Worm (Caenorhabditis elegans) whole organism, L1 larva: ENCODE results near the gene R11G10.3.
A peak's percentile ranks its signal among the peaks of the same experiment; 100 is the strongest.

Experiments
- C04F5.9 ChIP-seq: sonication (generic microtip); optimal IDR thresholded peaks from 2 replicates; lab custom pipeline; 2016; ENCODE audit warnings: missing genetic modification characterization, missing compliant biosample characterization
- C16A3.4 ChIP-seq: fragments of 150-350 bp; optimal IDR thresholded peaks from 2 replicates; lab custom pipeline; 2014; ENCODE audit warnings: missing biosample characterization, missing genetic modification characterization
- C34B4.2 ChIP-seq: sonication (generic microtip); optimal IDR thresholded peaks from 2 replicates; lab custom pipeline; 2017; ENCODE audit warnings: mild to moderate bottlenecking, missing genetic modification characterization, missing compliant biosample characterization
- F16B12.6 ChIP-seq: fragments of 150-350 bp; optimal IDR thresholded peaks from 2 replicates; lab custom pipeline; 2014; ENCODE audit warnings: missing biosample characterization, missing genetic modification characterization
- Y116A8C.19 ChIP-seq: sonication (generic microtip); optimal IDR thresholded peaks from 2 replicates; lab custom pipeline; 2016; ENCODE audit warnings: missing compliant biosample characterization, missing genetic modification characterization, borderline replicate concordance
- aha-1 ChIP-seq: fragments of 150-350 bp; optimal IDR thresholded peaks from 2 replicates; lab custom pipeline; 2014; ENCODE audit warnings: missing biosample characterization, missing genetic modification characterization
- aly-2 ChIP-seq: fragments of 150-350 bp; optimal IDR thresholded peaks from 2 replicates; lab custom pipeline; 2014; ENCODE audit warnings: missing biosample characterization, missing genetic modification characterization
- blmp-1 ChIP-seq: fragments of 150-350 bp; optimal IDR thresholded peaks from 2 replicates; lab custom pipeline; 2014; ENCODE audit warnings: missing biosample characterization, missing genetic modification characterization
- ceh-63 ChIP-seq: fragments of 200-800 bp; sonication (Bioruptor generic); optimal IDR thresholded peaks from 2 replicates; lab custom pipeline; 2018; ENCODE audit warnings: mild to moderate bottlenecking, missing genetic modification characterization, missing compliant biosample characterization
- ceh-82 ChIP-seq, 3 experiments: fragments of 150-350 bp in 1 of 3; sonication (generic microtip) in 2 of 3; optimal IDR thresholded peaks; 2 replicates each; lab custom pipeline; 2014 to 2017; ENCODE audit warnings: missing biosample characterization in 3 of 3, missing genetic modification characterization in 3 of 3
- ceh-88 ChIP-seq: fragments of 200-800 bp; sonication (Bioruptor generic); IDR thresholded peaks from 2 replicates; pipeline ENCODE4 v1.3.6; 2022; ENCODE audit warnings: missing genetic modification characterization, missing compliant biosample characterization
- ces-1 ChIP-seq: fragments of 150-350 bp; optimal IDR thresholded peaks from 2 replicates; lab custom pipeline; 2014; ENCODE audit warnings: missing biosample characterization, missing genetic modification reagents, missing genetic modification characterization
- elt-2 ChIP-seq: sonication (generic microtip); optimal IDR thresholded peaks from 2 replicates; lab custom pipeline; 2016; ENCODE audit warnings: missing genetic modification characterization, mild to moderate bottlenecking, inconsistent platforms, missing compliant biosample characterization, missing genetic modification reagents
- fkh-4 ChIP-seq: sonication (generic microtip); optimal IDR thresholded peaks from 2 replicates; lab custom pipeline; 2016; ENCODE audit warnings: missing compliant biosample characterization, missing genetic modification characterization, borderline replicate concordance
- fkh-8 ChIP-seq: sonication (generic microtip); optimal IDR thresholded peaks from 2 replicates; lab custom pipeline; 2016; ENCODE audit warnings: mild to moderate bottlenecking, missing genetic modification characterization, missing compliant biosample characterization
- grh-1 ChIP-seq: fragments of 200-800 bp; sonication (Bioruptor generic); IDR thresholded peaks from 2 replicates; pipeline ENCODE4 v1.3.6; 2022; ENCODE audit warnings: missing genetic modification reagents, missing genetic modification characterization, missing compliant biosample characterization
- hlh-17 ChIP-seq: fragments of 200-800 bp; sonication (Bioruptor generic); optimal IDR thresholded peaks from 2 replicates; lab custom pipeline; 2018; ENCODE audit warnings: missing genetic modification characterization, mild to moderate bottlenecking, missing compliant biosample characterization, moderate library complexity, borderline replicate concordance
- hlh-4 ChIP-seq: sonication (generic microtip); optimal IDR thresholded peaks from 2 replicates; lab custom pipeline; 2016; ENCODE audit warnings: mild to moderate bottlenecking, missing genetic modification characterization, missing compliant biosample characterization
- hpl-2 ChIP-seq: fragments of 150-350 bp; optimal IDR thresholded peaks from 2 replicates; lab custom pipeline; 2014; ENCODE audit warnings: missing biosample characterization, missing genetic modification reagents, missing genetic modification characterization
- irx-1 ChIP-seq: sonication (generic microtip); optimal IDR thresholded peaks from 2 replicates; lab custom pipeline; 2016; ENCODE audit warnings: missing genetic modification characterization, missing compliant biosample characterization
- jun-1 ChIP-seq: fragments of 150-350 bp; optimal IDR thresholded peaks from 2 replicates; lab custom pipeline; 2014; ENCODE audit warnings: missing biosample characterization, missing genetic modification reagents, missing genetic modification characterization
- lin-35 ChIP-seq, 2 experiments: fragments of 150-350 bp; optimal IDR thresholded peaks; 2 replicates each; lab custom pipeline; 2014; ENCODE audit warnings: missing biosample characterization in 2 of 2, missing genetic modification characterization in 2 of 2, missing genetic modification reagents in 2 of 2
- lsy-2 ChIP-seq, 2 experiments: fragments of 150-350 bp; optimal IDR thresholded peaks; 2 replicates each; lab custom pipeline; 2014; ENCODE audit warnings: missing biosample characterization in 2 of 2, missing genetic modification characterization in 2 of 2
- mep-1 ChIP-seq: fragments of 150-350 bp; optimal IDR thresholded peaks from 2 replicates; lab custom pipeline; 2014; ENCODE audit warnings: missing biosample characterization, missing genetic modification characterization
- nhr-11 ChIP-seq: fragments of 150-350 bp; optimal IDR thresholded peaks from 2 replicates; lab custom pipeline; 2014; ENCODE audit warnings: missing biosample characterization, missing genetic modification characterization
- nhr-12 ChIP-seq: sonication (generic microtip); optimal IDR thresholded peaks from 2 replicates; lab custom pipeline; 2017; ENCODE audit warnings: missing biosample characterization, missing genetic modification characterization
- nhr-19 ChIP-seq: fragments of 200-800 bp; sonication (Bioruptor generic); conservative IDR thresholded peaks from 2 replicates; pipeline ENCODE4 v1.3.6; 2022; ENCODE audit warnings: missing genetic modification characterization, missing compliant biosample characterization
- nhr-20 ChIP-seq: sonication (generic microtip); optimal IDR thresholded peaks from 2 replicates; lab custom pipeline; 2016; ENCODE audit warnings: mild to moderate bottlenecking, missing genetic modification characterization, missing compliant biosample characterization
- nhr-237 ChIP-seq: fragments of 150-350 bp; optimal IDR thresholded peaks from 2 replicates; lab custom pipeline; 2014; ENCODE audit warnings: missing biosample characterization, missing genetic modification characterization
- nhr-84 ChIP-seq: sonication (generic microtip); optimal IDR thresholded peaks from 2 replicates; lab custom pipeline; 2017; ENCODE audit warnings: missing biosample characterization, missing genetic modification characterization
- nhr-85 ChIP-seq: sonication (generic microtip); peaks from one replicate; lab custom pipeline; 2016; ENCODE audit warnings: missing genetic modification characterization, inconsistent platforms, missing compliant biosample characterization
- nhr-90 ChIP-seq: sonication (generic microtip); optimal IDR thresholded peaks from 2 replicates; lab custom pipeline; 2016; ENCODE audit warnings: mild to moderate bottlenecking, missing genetic modification characterization, missing compliant biosample characterization; ENCODE audit not compliant: poor library complexity
- pag-3 ChIP-seq: sonication (generic microtip); optimal IDR thresholded peaks from 2 replicates; lab custom pipeline; 2017; ENCODE audit warnings: missing genetic modification characterization, mild to moderate bottlenecking, missing compliant biosample characterization, antibody characterized with exemption, borderline replicate concordance; ENCODE audit not compliant: insufficient read depth
- pax-3 ChIP-seq: fragments of 200-800 bp; sonication (Bioruptor generic); optimal IDR thresholded peaks from 2 replicates; lab custom pipeline; 2018; ENCODE audit warnings: mild to moderate bottlenecking, missing genetic modification characterization, moderate library complexity, missing compliant biosample characterization
- pqm-1 ChIP-seq: sonication (generic microtip); optimal IDR thresholded peaks from 3 replicates; lab custom pipeline; 2017; ENCODE audit warnings: missing biosample characterization, missing genetic modification characterization
- rnt-1 ChIP-seq: sonication (generic microtip); optimal IDR thresholded peaks from 2 replicates; lab custom pipeline; 2016; ENCODE audit warnings: mild to moderate bottlenecking, missing genetic modification characterization, moderate library complexity, missing compliant biosample characterization
- skn-1 ChIP-seq: fragments of 150-350 bp; optimal IDR thresholded peaks from 2 replicates; lab custom pipeline; 2014; ENCODE audit warnings: missing biosample characterization, missing genetic modification characterization
- snu-23 ChIP-seq: sonication (generic microtip); optimal IDR thresholded peaks from 2 replicates; lab custom pipeline; 2016; ENCODE audit warnings: missing genetic modification characterization, missing compliant biosample characterization
- sox-4 ChIP-seq: sonication (generic microtip); optimal IDR thresholded peaks from 2 replicates; lab custom pipeline; 2016; ENCODE audit warnings: missing genetic modification characterization, missing compliant biosample characterization
- sup-37 ChIP-seq: fragments of 200-800 bp; sonication (Bioruptor generic); optimal IDR thresholded peaks from 2 replicates; lab custom pipeline; 2018; ENCODE audit warnings: mild to moderate bottlenecking, missing genetic modification characterization, missing compliant biosample characterization
- swsn-7 ChIP-seq: sonication (generic microtip); optimal IDR thresholded peaks from 2 replicates; lab custom pipeline; 2016; ENCODE audit warnings: missing genetic modification characterization, missing compliant biosample characterization
- tbx-2 ChIP-seq: sonication (generic microtip); optimal IDR thresholded peaks from 2 replicates; lab custom pipeline; 2016; ENCODE audit warnings: missing genetic modification characterization, missing compliant biosample characterization
- unc-30 ChIP-seq: sonication (generic microtip); optimal IDR thresholded peaks from 2 replicates; lab custom pipeline; 2017; ENCODE audit warnings: missing biosample characterization, missing genetic modification characterization
- unc-86 ChIP-seq: sonication (generic microtip); optimal IDR thresholded peaks from 2 replicates; lab custom pipeline; 2016; ENCODE audit warnings: missing genetic modification characterization, missing compliant biosample characterization
- unc-98 ChIP-seq: fragments of 200-800 bp; sonication (Bioruptor generic); IDR thresholded peaks from 2 replicates; pipeline ENCODE4 v1.3.6; 2022; ENCODE audit warnings: missing genetic modification characterization, missing compliant biosample characterization

The R11G10.3 gene

DNA sequence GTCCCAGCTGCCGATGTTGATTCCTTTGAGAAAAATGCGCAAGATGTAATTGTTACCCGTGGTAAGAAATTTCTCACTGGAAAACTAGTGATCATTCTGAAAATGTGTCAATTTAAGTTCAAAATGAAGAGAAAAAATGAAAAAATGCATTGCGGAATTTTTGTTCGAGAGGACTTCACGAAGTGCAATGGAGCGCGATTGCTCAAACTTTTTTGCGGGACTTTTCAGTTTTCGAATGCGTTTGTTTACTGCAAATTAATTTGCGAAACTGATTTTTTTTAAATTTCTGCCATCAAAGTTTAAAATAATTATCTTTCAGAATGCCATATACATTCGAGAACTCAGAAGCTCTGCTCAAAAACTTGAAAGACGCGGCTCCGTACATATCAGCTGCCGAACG is 45.2 kb downstream of the R11G10.3 start, which contains the start of the genes nuaf-1 and bir-2 (continued):
- TF ChIP-seq snu-23, result peak; percentile 73
- no peak for TF ChIP-seq sup-37 (GFP tag; lab: Kevin White, UChicago)
- peak; percentile 55 for TF ChIP-seq skn-1 (tag; lab: Kevin White, UChicago)
- TF ChIP-seq lsy-2 (tag; optimal IDR thresholded peaks at IDR 0.05; lab: Kevin White, UChicago), result peak; percentile 70 to 74
- peak; percentile 59 for TF ChIP-seq nhr-20 (tag; lab: Kevin White, UChicago)
- peak in 2 of 3 experiments; percentile 47 to 55 for TF ChIP-seq ceh-82 (tag; optimal IDR thresholded peaks at IDR 0.05; lab: Kevin White, UChicago)
- TF ChIP-seq ces-1, result no peak
- TF ChIP-seq ceh-88 (GFP tag; lab: Robert Waterston, UW), result no peak
- peak; percentile 38 for TF ChIP-seq blmp-1 (tag; lab: Kevin White, UChicago)
- no peak for TF ChIP-seq grh-1
- TF ChIP-seq Y116A8C.19, result no peak
- TF ChIP-seq pag-3 (tag; lab: Kevin White, UChicago), result peak; percentile 27
- peak; percentile 54 for TF ChIP-seq C16A3.4 (tag; lab: Kevin White, UChicago)
- TF ChIP-seq pqm-1 (tag; lab: Kevin White, UChicago), result no peak
- peak; percentile 88 for TF ChIP-seq rnt-1
- TF ChIP-seq mep-1, result peak; percentile 85
- peak; percentile 78 to 90 for TF ChIP-seq lin-35 (GFP tag; optimal IDR thresholded peaks at IDR 0.05; lab: Kevin White, UChicago)
- TF ChIP-seq swsn-7 (tag; lab: Kevin White, UChicago), result peak; percentile 63
- TF ChIP-seq fkh-8 (tag; lab: Kevin White, UChicago), result peak; percentile 41
- no peak for TF ChIP-seq aly-2 (tag; lab: Kevin White, UChicago)

DNA sequence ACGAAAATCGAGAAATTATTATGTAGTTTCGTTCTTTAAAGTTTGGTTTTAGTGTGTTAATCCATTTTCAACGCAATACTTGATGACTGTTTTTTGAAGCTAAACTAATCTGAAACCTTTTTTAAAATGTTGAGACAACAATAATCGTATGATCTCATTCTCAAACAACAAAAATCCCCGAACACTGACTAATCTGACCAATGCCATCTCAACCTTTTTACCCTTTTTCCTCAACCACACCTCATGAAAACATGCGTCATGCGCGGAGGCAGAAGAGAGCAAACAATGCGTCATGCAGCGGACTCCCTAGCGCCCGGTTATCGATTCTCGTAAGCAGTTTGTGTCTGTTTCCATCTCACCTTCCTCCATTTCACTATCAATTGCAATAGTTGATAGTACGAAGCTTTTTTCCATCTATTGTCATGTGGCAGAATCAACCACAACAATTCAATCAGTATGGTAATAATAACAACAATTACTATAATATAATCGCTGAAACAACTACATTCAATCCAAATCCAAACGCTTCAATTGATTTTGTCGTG is 48.5 kb downstream of the R11G10.3 start, which contains the start of gene C50B8.4:
Gene C50B8.4, plus strand, starts transcription at position 299 of the 545 bp plus-strand sequence.
- TF ChIP-seq elt-2 (peak; percentile 45), lin-35 (GFP tag; optimal IDR thresholded peaks at IDR 0.05; lab: Kevin White, UChicago) (peak in 1 of 2 experiments; percentile 32), unc-98 (no peak), ceh-63 (GFP tag; lab: Kevin White, UChicago) (no peak), hlh-4 (no peak), pag-3 (tag; lab: Kevin White, UChicago) (no peak), snu-23 (no peak)

DNA sequence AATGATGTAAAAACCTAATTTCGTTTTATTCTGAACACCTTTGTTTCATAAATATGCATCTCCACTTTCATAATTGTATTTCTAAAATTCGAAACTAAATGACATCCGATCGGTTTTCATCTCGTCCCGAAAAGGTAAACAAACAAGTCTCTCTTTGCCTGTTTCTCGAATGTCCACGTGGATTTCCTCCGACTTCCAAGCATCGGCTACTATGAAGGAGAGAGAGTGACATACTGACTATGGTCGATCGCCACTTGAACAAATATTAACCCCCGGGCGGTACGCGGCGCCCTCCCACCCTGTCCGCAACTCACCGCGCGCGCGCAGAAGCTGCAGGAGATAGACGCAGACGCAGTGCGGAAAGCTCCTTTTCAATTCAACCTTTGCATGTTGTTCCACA is 52.6 kb downstream of the R11G10.3 start:
- TF ChIP-seq nhr-237 (no peak), fkh-8 (tag; lab: Kevin White, UChicago) (no peak)

DNA sequence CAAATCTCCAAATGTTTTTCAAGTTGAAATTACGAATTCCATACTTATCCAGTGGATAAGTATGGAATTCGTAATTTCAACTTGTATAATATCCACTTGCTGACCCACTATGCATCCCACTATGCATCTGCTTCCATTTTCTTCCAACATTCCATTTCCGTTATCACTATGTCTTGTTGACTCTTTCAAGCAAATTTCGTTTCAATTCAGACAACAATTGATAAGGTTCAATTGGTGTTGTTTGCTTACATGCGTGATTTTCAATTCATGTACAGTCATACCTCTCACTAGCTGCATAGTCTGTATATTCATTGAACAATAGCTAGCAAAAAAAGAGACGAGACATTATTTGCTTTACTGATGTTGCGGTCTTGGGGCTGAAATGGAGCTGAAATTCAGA is 53.5 kb downstream of the R11G10.3 start:
- TF ChIP-seq lin-35 (GFP tag; optimal IDR thresholded peaks at IDR 0.05; lab: Kevin White, UChicago), result peak in 1 of 2 experiments; percentile 43
- TF ChIP-seq fkh-8 (tag; lab: Kevin White, UChicago), result no peak
- TF ChIP-seq hlh-17 (GFP tag; lab: Kevin White, UChicago), result no peak
- no peak for TF ChIP-seq irx-1 (tag; lab: Kevin White, UChicago)
- no peak for TF ChIP-seq pax-3
- no peak for TF ChIP-seq ceh-82 (tag; optimal IDR thresholded peaks at IDR 0.05; lab: Kevin White, UChicago)
- no peak for TF ChIP-seq hlh-4
- TF ChIP-seq C34B4.2, result no peak
- no peak for TF ChIP-seq unc-98
- peak; percentile 62 for TF ChIP-seq elt-2
- TF ChIP-seq unc-86 (tag; lab: Kevin White, UChicago), result no peak
- TF ChIP-seq nhr-85 (tag; lab: Kevin White, UChicago), result no peak
- TF ChIP-seq aha-1, result no peak
- TF ChIP-seq nhr-90 (tag; lab: Kevin White, UChicago), result no peak
- no peak for TF ChIP-seq ces-1
- no peak for TF ChIP-seq ceh-63 (GFP tag; lab: Kevin White, UChicago)
- no peak for TF ChIP-seq sox-4 (tag; lab: Kevin White, UChicago)
- TF ChIP-seq unc-30, result no peak
- TF ChIP-seq nhr-11 (tag; lab: Kevin White, UChicago), result no peak
- no peak for TF ChIP-seq fkh-4
- TF ChIP-seq nhr-19 (GFP tag; lab: Robert Waterston, UW), result no peak
- TF ChIP-seq jun-1 (tag; lab: Kevin White, UChicago), result peak; percentile 3
- no peak for TF ChIP-seq nhr-12 (tag; lab: Kevin White, UChicago)
- TF ChIP-seq nhr-84 (tag; lab: Kevin White, UChicago), result no peak
- TF ChIP-seq grh-1, result no peak
- TF ChIP-seq C04F5.9 (tag; lab: Kevin White, UChicago), result no peak
- TF ChIP-seq pag-3 (tag; lab: Kevin White, UChicago), result no peak
- TF ChIP-seq F16B12.6 (tag; lab: Kevin White, UChicago), result no peak
- no peak for TF ChIP-seq hpl-2 (GFP tag; lab: Kevin White, UChicago)
- TF ChIP-seq aly-2 (tag; lab: Kevin White, UChicago), result no peak
- TF ChIP-seq sup-37 (GFP tag; lab: Kevin White, UChicago), result no peak
- no peak for TF ChIP-seq tbx-2 (tag; lab: Kevin White, UChicago)
